Worm (Caenorhabditis elegans): ENCODE measurements around the gene snn-1.

The snn-1 gene

ce11 chrIV:1824065-1824531 lies 9.2 kb upstream of the snn-1 start, which contains the start of gene cmk-1 (continued):
- TF ChIP-seq lir-3 (tag; optimal IDR thresholded peaks at IDR 0.05; ENCODE audit: poor library complexity) (no peak), lin-15B (tag; optimal IDR thresholded peaks at IDR 0.05) (no peak), efl-3 (GFP tag; optimal IDR thresholded peaks at IDR 0.05) (no peak), zip-4 (GFP tag; optimal IDR thresholded peaks at IDR 0.05) (no peak), jun-1 (tag; optimal IDR thresholded peaks at IDR 0.05) (no peak), fkh-10 (GFP tag; optimal IDR thresholded peaks at IDR 0.05) (peak; percentile 61), unc-98 (GFP tag; IDR thresholded peaks at IDR 0.05) (no peak), pax-3 (tag; optimal IDR thresholded peaks at IDR 0.05) (peak; percentile 41)

- TF ChIP-seq sptf-1 (tag; optimal IDR thresholded peaks at IDR 0.05): no peak
- no peak for TF ChIP-seq ama-1 (optimal IDR thresholded peaks at IDR 0.05)
- TF ChIP-seq nhr-47 (tag; optimal IDR thresholded peaks at IDR 0.05): no peak
These were observed 6.6 kb upstream of the snn-1 start, which contains the start of gene Y38C1BA.4 for ce11 chrIV:1821550-1821949. Gene Y38C1BA.4, plus strand, starts transcription at chrIV:1821850.

ce11 chrIV:1820153-1820552 lies 5.2 kb upstream of the snn-1 start, which contains the start of gene col-109:
Gene col-109, minus strand, starts transcription at chrIV:1820253.
- no peak for TF ChIP-seq zip-4 (GFP tag; optimal IDR thresholded peaks at IDR 0.05)
- no peak for TF ChIP-seq mef-2 (tag; optimal IDR thresholded peaks at IDR 0.05)

ce11 chrIV:1818467-1819076 lies 3.7 kb upstream of the snn-1 start:
- TF ChIP-seq hlh-4 (tag; optimal IDR thresholded peaks at IDR 0.05): no peak
- TF ChIP-seq mep-1 (tag; optimal IDR thresholded peaks at IDR 0.05): no peak
- TF ChIP-seq egl-13 (tag; optimal IDR thresholded peaks at IDR 0.05): no peak
- no peak for TF ChIP-seq ceh-63 (GFP tag; optimal IDR thresholded peaks at IDR 0.05)
- no peak for TF ChIP-seq nhr-77 (tag; optimal IDR thresholded peaks at IDR 0.05)
- TF ChIP-seq ets-5 (GFP tag; IDR thresholded peaks at IDR 0.05): no peak
- TF ChIP-seq pax-3 (tag; optimal IDR thresholded peaks at IDR 0.05): no peak
- TF ChIP-seq nhr-47 (tag; optimal IDR thresholded peaks at IDR 0.05): no peak
- TF ChIP-seq C04F5.9 (tag; optimal IDR thresholded peaks at IDR 0.05): no peak
- TF ChIP-seq unc-130 (tag; optimal IDR thresholded peaks at IDR 0.05): no peak
- TF ChIP-seq xbp-1 (tag; optimal IDR thresholded peaks at IDR 0.05): no peak
- no peak for TF ChIP-seq dsc-1 (tag; optimal IDR thresholded peaks at IDR 0.05)
- no peak for TF ChIP-seq nhr-20 (tag; optimal IDR thresholded peaks at IDR 0.05)
- TF ChIP-seq nhr-76 (tag; optimal IDR thresholded peaks at IDR 0.05): no peak
- TF ChIP-seq elt-2 (tag; optimal IDR thresholded peaks at IDR 0.05): no peak
- no peak for TF ChIP-seq unc-86 (tag; optimal IDR thresholded peaks at IDR 0.05)
- TF ChIP-seq efl-1 (optimal IDR thresholded peaks at IDR 0.05): no peak
- TF ChIP-seq efl-1 (GFP tag; optimal IDR thresholded peaks at IDR 0.05 in 1 of 2): no peak

ce11 chrIV:1816238-1816637 lies 1.3 kb upstream of the snn-1 start:
- TF ChIP-seq snpc-4 (tag; optimal IDR thresholded peaks at IDR 0.05): no peak
- no peak for TF ChIP-seq nhr-47 (tag; optimal IDR thresholded peaks at IDR 0.05)
- peak; percentile 25 for TF ChIP-seq lin-14 (GFP tag; optimal IDR thresholded peaks at IDR 0.05)

- TF ChIP-seq sptf-1 (tag; optimal IDR thresholded peaks at IDR 0.05) (no peak), C16A3.4 (tag; optimal IDR thresholded peaks at IDR 0.05) (no peak), nhr-85 (tag) (no peak), efl-1 (optimal IDR thresholded peaks at IDR 0.05) (no peak), efl-1 (GFP tag; optimal IDR thresholded peaks at IDR 0.05 in 1 of 2) (peak in 1 of 2 experiments; percentile 91), unc-130 (tag; optimal IDR thresholded peaks at IDR 0.05) (no peak)
These were observed 1.0 kb downstream of the snn-1 start for ce11 chrIV:1813869-1814268.

All from whole organism, L1 larva.